Fruit fly (Drosophila melanogaster): ENCODE data around the gene Alg14.

Gene Alg14

dm6 chrX:15484451-15485032 lies 12.6 kb downstream of the Alg14 start (continued):
- peak; percentile 57; the same call in 1 of the 2 replicates for TF ChIP-seq amos (GFP tag; IDR thresholded peaks at IDR 0.05; ENCODE audit: partially characterized antibody)
- TF ChIP-seq CG4404 (GFP tag; IDR thresholded peaks at IDR 0.05): no peak
- TF ChIP-seq br (optimal IDR thresholded peaks at IDR 0.05): no peak
- no peak for TF ChIP-seq CG17361 (GFP tag; IDR thresholded peaks at IDR 0.05)
- no peak for TF ChIP-seq unpg (GFP tag; optimal IDR thresholded peaks at IDR 0.05)
- TF ChIP-seq CG34376 (GFP tag; optimal IDR thresholded peaks at IDR 0.05): no peak
- TF ChIP-seq tgo (GFP tag; IDR thresholded peaks at IDR 0.05): no peak
- no peak for TF ChIP-seq CG12391 (tag; optimal IDR thresholded peaks at IDR 0.05)
- TF ChIP-seq nerfin-2 (GFP tag; IDR thresholded peaks at IDR 0.05; ENCODE audit: partially characterized antibody): peak; percentile 58; the same call in 1 of the 2 replicates
- TF ChIP-seq scrt (GFP tag; optimal IDR thresholded peaks at IDR 0.05): no peak
- TF ChIP-seq CG11696 (GFP tag; IDR thresholded peaks at IDR 0.05): no peak
- TF ChIP-seq sqz (GFP tag; optimal IDR thresholded peaks at IDR 0.05): no peak
- TF ChIP-seq sug (tag; optimal IDR thresholded peaks at IDR 0.05): no peak
- peak; percentile 60; the same call in 1 of the 2 replicates for TF ChIP-seq ato (GFP tag; IDR thresholded peaks at IDR 0.05; ENCODE audit: partially characterized antibody)
- TF ChIP-seq tna (GFP tag; IDR thresholded peaks at IDR 0.05; ENCODE audit: partially characterized antibody): peak; percentile 59; the same call in 1 of the 2 replicates
- no peak for TF ChIP-seq CG31365 (tag; optimal IDR thresholded peaks at IDR 0.05)
- no peak for TF ChIP-seq so (GFP tag; IDR thresholded peaks at IDR 0.05)
- TF ChIP-seq lbe (GFP tag; optimal IDR thresholded peaks at IDR 0.05): no peak
- no peak for TF ChIP-seq klu (GFP tag; IDR thresholded peaks at IDR 0.05)

dm6 chrX:15486682-15487081 lies 14.7 kb downstream of the Alg14 start, which contains the start of gene Gmap:
Gene Gmap (plus strand): TSS chrX:15486922.
- peak; percentile 87 for TF ChIP-seq CG14860 (GFP tag; IDR thresholded peaks at IDR 0.05; ENCODE audit: partially characterized antibody)
- TF ChIP-seq otp (GFP tag; IDR thresholded peaks at IDR 0.05): no peak
- peak; percentile 80 for TF ChIP-seq Dll (GFP tag; IDR thresholded peaks at IDR 0.05; ENCODE audit: partially characterized antibody)
- TF ChIP-seq CG13287 (GFP tag; IDR thresholded peaks at IDR 0.05; ENCODE audit: partially characterized antibody): peak; percentile 81
- TF ChIP-seq CG3847 (GFP tag; IDR thresholded peaks at IDR 0.05): no peak
- TF ChIP-seq YL-1 (GFP tag; optimal IDR thresholded peaks at IDR 0.05): peak; percentile 39
- TF ChIP-seq Dip3 (GFP tag; optimal IDR thresholded peaks at IDR 0.05): no peak
- no peak for TF ChIP-seq Mes4 (GFP tag; optimal IDR thresholded peaks at IDR 0.05)
- TF ChIP-seq crp (GFP tag; optimal IDR thresholded peaks at IDR 0.05): peak in 1 of 2 experiments; percentile 84
- TF ChIP-seq CG6791 (GFP tag; IDR thresholded peaks at IDR 0.05; ENCODE audit: partially characterized antibody): peak; percentile 93
- TF ChIP-seq knrl (GFP tag; IDR thresholded peaks at IDR 0.05; ENCODE audit: partially characterized antibody): peak; percentile 64
- TF ChIP-seq CG6683 (GFP tag; optimal IDR thresholded peaks at IDR 0.05): no peak
- no peak for TF ChIP-seq zfh1 (GFP tag; IDR thresholded peaks at IDR 0.05)
- peak; percentile 37 for TF ChIP-seq Xbp1 (GFP tag; optimal IDR thresholded peaks at IDR 0.05)
- peak; percentile 3 for TF ChIP-seq sens (GFP tag)
- TF ChIP-seq Nf-YC (tag; optimal IDR thresholded peaks at IDR 0.05): peak; percentile 20
- TF ChIP-seq CG1603 (tag; optimal IDR thresholded peaks at IDR 0.05): peak; percentile 9
- TF ChIP-seq unc-4 (GFP tag; IDR thresholded peaks at IDR 0.05; ENCODE audit: partially characterized antibody): peak; percentile 71
- peak; percentile 90 for TF ChIP-seq ato (GFP tag; IDR thresholded peaks at IDR 0.05; ENCODE audit: partially characterized antibody)
- peak; percentile 80 for TF ChIP-seq Scr (GFP tag; IDR thresholded peaks at IDR 0.05; ENCODE audit: partially characterized antibody)
- TF ChIP-seq vnd (GFP tag; IDR thresholded peaks at IDR 0.05; ENCODE audit: partially characterized antibody): peak; percentile 82
- TF ChIP-seq chinmo (GFP tag; IDR thresholded peaks at IDR 0.05; ENCODE audit: partially characterized antibody): 0 out of 4 replicates have a peak, but pooled peaks have one; percentile 58
- TF ChIP-seq tio (GFP tag; optimal IDR thresholded peaks at IDR 0.05): no peak
- peak; percentile 2 for TF ChIP-seq Myb (GFP tag; optimal IDR thresholded peaks at IDR 0.05)
- no peak for TF ChIP-seq Ravus (GFP tag; IDR thresholded peaks at IDR 0.05)
- TF ChIP-seq zfh2 (GFP tag; optimal IDR thresholded peaks at IDR 0.05): no peak
- TF ChIP-seq MBD-R2 (GFP tag; IDR thresholded peaks at IDR 0.05): peak; percentile 71
- TF ChIP-seq NFAT (GFP tag; IDR thresholded peaks at IDR 0.05): no peak
- TF ChIP-seq CG15514 (GFP tag; optimal IDR thresholded peaks at IDR 0.05): peak; percentile 65
- no peak for TF ChIP-seq CG1529 (GFP tag; optimal IDR thresholded peaks at IDR 0.05)
- TF ChIP-seq HLH4C (GFP tag; IDR thresholded peaks at IDR 0.05; ENCODE audit: partially characterized antibody): peak; percentile 96
